Worm (Caenorhabditis elegans) whole organism, young adult: ENCODE results near the gene C27C12.4.

Experiments used
- B0336.3 ChIP-seq: fragments of 200-800 bp; sonication (Bioruptor generic); IDR thresholded peaks from 2 replicates; pipeline ENCODE4 v1.3.6; 2022; ENCODE audit warnings: missing genetic modification characterization, missing compliant biosample characterization
- C06A6.2 ChIP-seq: fragments of 200-800 bp; sonication (Bioruptor generic); conservative IDR thresholded peaks from 2 replicates; pipeline ENCODE4 v1.3.6; 2022; ENCODE audit warnings: missing genetic modification characterization, missing compliant biosample characterization
- C17E4.6 ChIP-seq: fragments of 200-800 bp; sonication (Bioruptor generic); IDR thresholded peaks from 2 replicates; pipeline ENCODE4 v1.3.6; 2022; ENCODE audit warnings: missing genetic modification reagents, missing genetic modification characterization, missing compliant biosample characterization
- F22D6.2 ChIP-seq: sonication (generic microtip); optimal IDR thresholded peaks from 2 replicates; lab custom pipeline; 2016; ENCODE audit warnings: mild to moderate bottlenecking, missing genetic modification characterization, missing compliant biosample characterization
- F33H1.4 ChIP-seq: fragments of 200-800 bp; sonication (Bioruptor generic); IDR thresholded peaks from 2 replicates; pipeline ENCODE4 v1.3.6; 2022; ENCODE audit warnings: missing genetic modification reagents, missing genetic modification characterization, missing compliant biosample characterization
- F39B2.1 ChIP-seq: fragments of 200-800 bp; sonication (Bioruptor generic); IDR thresholded peaks from 2 replicates; pipeline ENCODE4 v1.3.6; 2022; ENCODE audit warnings: missing genetic modification reagents, missing genetic modification characterization, missing compliant biosample characterization
- F52B5.7 ChIP-seq: sonication (generic microtip); optimal IDR thresholded peaks from 2 replicates; lab custom pipeline; 2016; ENCODE audit warnings: mild to moderate bottlenecking, missing genetic modification characterization, missing compliant biosample characterization
- F57C9.4 ChIP-seq: sonication (generic microtip); optimal IDR thresholded peaks from 2 replicates; lab custom pipeline; 2017; ENCODE audit warnings: mild to moderate bottlenecking, missing genetic modification characterization, missing compliant biosample characterization
- K12H6.12 ChIP-seq: fragments of 200-800 bp; sonication (Bioruptor generic); optimal IDR thresholded peaks from 2 replicates; lab custom pipeline; 2018; ENCODE audit warnings: mild to moderate bottlenecking, missing genetic modification characterization, missing compliant biosample characterization
- T07F8.4 ChIP-seq: sonication (generic microtip); optimal IDR thresholded peaks from 2 replicates; lab custom pipeline; 2016; ENCODE audit warnings: mild to moderate bottlenecking, missing genetic modification characterization, moderate library complexity, missing compliant biosample characterization
- T26A5.8 ChIP-seq: sonication (generic microtip); optimal IDR thresholded peaks from 2 replicates; lab custom pipeline; 2016; ENCODE audit warnings: missing genetic modification characterization, missing compliant biosample characterization
- Y56A3A.18 ChIP-seq: fragments of 200-800 bp; sonication (Bioruptor generic); IDR thresholded peaks from 2 replicates; pipeline ENCODE4 v1.3.6; 2022; ENCODE audit warnings: missing genetic modification reagents, missing genetic modification characterization, missing compliant biosample characterization
- ZK185.1 ChIP-seq: sonication (generic microtip); optimal IDR thresholded peaks from 2 replicates; lab custom pipeline; 2016; ENCODE audit warnings: mild to moderate bottlenecking, missing genetic modification characterization, missing compliant biosample characterization; ENCODE audit not compliant: poor library complexity, severe bottlenecking
- ama-1 ChIP-seq, 3 experiments: fragments of 150-350 bp in 1 of 3; sonication (generic microtip) in 2 of 3; optimal IDR thresholded peaks; 2 replicates each; lab custom pipeline; 2014 to 2018; ENCODE audit warnings: missing biosample characterization in 2 of 3, missing genetic modification characterization in 2 of 3, missing genetic modification reagents in 2 of 3
- atf-7 ChIP-seq: sonication (generic microtip); optimal IDR thresholded peaks from 2 replicates; lab custom pipeline; 2017; ENCODE audit warnings: mild to moderate bottlenecking, missing genetic modification characterization, missing compliant biosample characterization
- athp-1 ChIP-seq: sonication (generic microtip); optimal IDR thresholded peaks from 2 replicates; lab custom pipeline; 2017; ENCODE audit warnings: mild to moderate bottlenecking, missing genetic modification characterization, missing compliant biosample characterization
- bed-2 ChIP-seq: fragments of 200-800 bp; sonication (Bioruptor generic); IDR thresholded peaks from 2 replicates; pipeline ENCODE4 v1.3.6; 2022; ENCODE audit warnings: missing genetic modification reagents, missing genetic modification characterization, missing compliant biosample characterization
- cebp-1 ChIP-seq, 2 experiments: fragments of 200-800 bp in 1 of 2; sonication (Bioruptor generic) in 1 of 2; sonication (generic microtip) in 1 of 2; IDR thresholded peaks in 1 of 2; optimal IDR thresholded peaks in 1 of 2; 2 replicates each; pipeline versions ENCODE4 v1.3.6 to Lab custom; 2017 to 2022; ENCODE audit warnings: missing compliant biosample characterization in 2 of 2, missing genetic modification characterization in 2 of 2, mild to moderate bottlenecking in 1 of 2, missing genetic modification reagents in 1 of 2, moderate library complexity in 1 of 2
- ceh-27 ChIP-seq: fragments of 200-800 bp; sonication (Bioruptor generic); optimal IDR thresholded peaks from 2 replicates; lab custom pipeline; 2018; ENCODE audit warnings: mild to moderate bottlenecking, missing genetic modification characterization, moderate library complexity, missing compliant biosample characterization
- dox-1 ChIP-seq: fragments of 200-800 bp; sonication (Bioruptor generic); IDR thresholded peaks from 2 replicates; pipeline ENCODE4 v1.3.6; 2022; ENCODE audit warnings: missing genetic modification reagents, missing genetic modification characterization, missing compliant biosample characterization
- dpl-1 ChIP-seq: fragments of 150-350 bp; optimal IDR thresholded peaks from 2 replicates; lab custom pipeline; 2014; ENCODE audit warnings: missing biosample characterization, missing genetic modification reagents, missing genetic modification characterization
- hlh-12 ChIP-seq: sonication (generic microtip); optimal IDR thresholded peaks from 2 replicates; lab custom pipeline; 2016; ENCODE audit warnings: missing genetic modification characterization, missing compliant biosample characterization
- hmg-1.2 ChIP-seq: fragments of 200-800 bp; sonication (Bioruptor generic); IDR thresholded peaks from 2 replicates; pipeline ENCODE4 v1.3.6; 2022; ENCODE audit warnings: missing genetic modification reagents, missing genetic modification characterization, missing compliant biosample characterization
- hsf-1 ChIP-seq: fragments of 200-800 bp; sonication (Bioruptor generic); IDR thresholded peaks from 2 replicates; pipeline ENCODE4 v1.3.6; 2022; ENCODE audit warnings: missing genetic modification reagents, missing genetic modification characterization, missing compliant biosample characterization
- lin-26 ChIP-seq: fragments of 200-800 bp; sonication (Bioruptor generic); IDR thresholded peaks from 2 replicates; pipeline ENCODE4 v1.3.6; 2022; ENCODE audit warnings: missing genetic modification reagents, missing genetic modification characterization, missing compliant biosample characterization
- lin-35 ChIP-seq, 3 experiments: fragments of 150-350 bp in 2 of 3; sonication (generic microtip) in 1 of 3; optimal IDR thresholded peaks; 2 replicates each; lab custom pipeline; 2014 to 2018; ENCODE audit warnings: missing biosample characterization in 3 of 3, missing genetic modification characterization in 3 of 3, missing genetic modification reagents in 3 of 3
- lir-1 ChIP-seq: fragments of 200-800 bp; sonication (Bioruptor generic); conservative IDR thresholded peaks from 2 replicates; pipeline ENCODE4 v1.3.6; 2022; ENCODE audit warnings: missing genetic modification reagents, missing genetic modification characterization, missing compliant biosample characterization
- madf-10 ChIP-seq: sonication (generic microtip); optimal IDR thresholded peaks from 2 replicates; lab custom pipeline; 2016; ENCODE audit warnings: mild to moderate bottlenecking, missing genetic modification characterization, missing compliant biosample characterization
- mcd-1 ChIP-seq: fragments of 200-800 bp; sonication (Bioruptor generic); IDR thresholded peaks from 2 replicates; pipeline ENCODE4 v1.3.6; 2022; ENCODE audit warnings: missing genetic modification reagents, missing genetic modification characterization, missing compliant biosample characterization
- nfya-2 ChIP-seq: fragments of 200-800 bp; sonication (Bioruptor generic); IDR thresholded peaks from 2 replicates; pipeline ENCODE4 v1.3.6; 2022; ENCODE audit warnings: missing genetic modification reagents, missing genetic modification characterization, missing compliant biosample characterization
- nhr-27 ChIP-seq: fragments of 200-800 bp; sonication (Bioruptor generic); optimal IDR thresholded peaks from 2 replicates; lab custom pipeline; 2018; ENCODE audit warnings: mild to moderate bottlenecking, missing genetic modification characterization, moderate library complexity, missing compliant biosample characterization
- nhr-80 ChIP-seq: sonication (generic microtip); optimal IDR thresholded peaks from 2 replicates; lab custom pipeline; 2016; ENCODE audit warnings: missing genetic modification characterization, missing compliant biosample characterization
- nhr-90 ChIP-seq: sonication (generic microtip); optimal IDR thresholded peaks from 2 replicates; lab custom pipeline; 2016; ENCODE audit warnings: missing genotype, mild to moderate bottlenecking, missing genetic modification characterization, missing compliant biosample characterization
- pbrm-1 ChIP-seq: fragments of 200-800 bp; sonication (Bioruptor generic); IDR thresholded peaks from 2 replicates; pipeline ENCODE4 v1.3.6; 2022; ENCODE audit warnings: missing genetic modification reagents, missing genetic modification characterization, missing compliant biosample characterization
- pha-4 ChIP-seq: fragments of 150-350 bp; sonication (generic microtip); optimal IDR thresholded peaks from 2 replicates; lab custom pipeline; 2014; ENCODE audit warnings: missing biosample characterization, missing genetic modification reagents, missing genetic modification characterization
- rcor-1 ChIP-seq: fragments of 200-800 bp; sonication (Bioruptor generic); IDR thresholded peaks from 2 replicates; pipeline ENCODE4 v1.3.6; 2022; ENCODE audit warnings: missing genetic modification reagents, missing genetic modification characterization, missing compliant biosample characterization
- rec-8 ChIP-seq, 2 experiments: sonication (generic microtip); optimal IDR thresholded peaks; 2 replicates each; lab custom pipeline; 2016; ENCODE audit warnings: mild to moderate bottlenecking in 2 of 2, missing genetic modification characterization in 2 of 2, missing genetic modification reagents in 2 of 2, missing genotype in 2 of 2, missing biosample characterization in 1 of 2, missing compliant biosample characterization in 1 of 2, moderate library complexity in 1 of 2
- sea-2 ChIP-seq: fragments of 200-800 bp; sonication (Bioruptor generic); IDR thresholded peaks from 2 replicates; pipeline ENCODE4 v1.3.6; 2022; ENCODE audit warnings: missing genetic modification characterization, missing compliant biosample characterization
- snpc-1.3 ChIP-seq: sonication (generic microtip); optimal IDR thresholded peaks from 2 replicates; lab custom pipeline; 2017; ENCODE audit warnings: missing genetic modification characterization, mild to moderate bottlenecking, missing compliant biosample characterization, antibody characterized with exemption, moderate library complexity, missing genotype, missing genetic modification reagents; ENCODE audit not compliant: insufficient read depth
- snpc-4 ChIP-seq, 5 experiments: fragments of 150-350 bp in 1 of 5; sonication (generic microtip) in 4 of 5; optimal IDR thresholded peaks; 2 replicates each; lab custom pipeline; 2014 to 2018; ENCODE audit warnings: missing genetic modification characterization in 5 of 5, missing biosample characterization in 3 of 5, antibody characterized with exemption in 2 of 5, mild to moderate bottlenecking in 2 of 5, missing compliant biosample characterization in 2 of 5, missing genotype in 2 of 5, moderate library complexity in 2 of 5, missing genetic modification reagents in 1 of 5
- zfh-2 ChIP-seq: fragments of 200-800 bp; sonication (Bioruptor generic); conservative IDR thresholded peaks from 2 replicates; pipeline ENCODE4 v1.3.6; 2022; ENCODE audit warnings: missing genetic modification reagents, missing genetic modification characterization, missing compliant biosample characterization
- zim-3 ChIP-seq: sonication (generic microtip); optimal IDR thresholded peaks from 2 replicates; lab custom pipeline; 2017; ENCODE audit warnings: mild to moderate bottlenecking, missing genetic modification characterization, moderate library complexity, missing compliant biosample characterization
- ztf-26 ChIP-seq: sonication (generic microtip); optimal IDR thresholded peaks from 2 replicates; lab custom pipeline; 2017; ENCODE audit warnings: missing genetic modification characterization, missing compliant biosample characterization
- ztf-6 ChIP-seq: fragments of 200-800 bp; sonication (Bioruptor generic); IDR thresholded peaks from 2 replicates; pipeline ENCODE4 v1.3.6; 2022; ENCODE audit warnings: missing genetic modification reagents, missing genetic modification characterization, missing compliant biosample characterization

The C27C12.4 gene

ce11 chrX:14831531-14831930 lies 22.4 kb upstream of the C27C12.4 start, which contains the start of gene dpf-2:
TSS of gene dpf-2 (plus strand) at chrX:14831831.
- TF ChIP-seq C17E4.6 (GFP tag; lab: Robert Waterston, UW) (no peak), snpc-4 (GFP tag; optimal IDR thresholded peaks at IDR 0.05; lab: Kevin White, UChicago) (no peak), snpc-4 (tag; optimal IDR thresholded peaks at IDR 0.05; lab: Kevin White, UChicago) (no peak), rcor-1 (no peak), athp-1 (no peak), ztf-6 (no peak), F52B5.7 (no peak), snpc-1.3 (no peak), F39B2.1 (no peak), bed-2 (GFP tag; lab: Robert Waterston, UW) (no peak), T07F8.4 (tag; lab: Kevin White, UChicago) (no peak), ama-1 (optimal IDR thresholded peaks at IDR 0.05; lab: Kevin White, UChicago) (no peak), ama-1 (GFP tag; optimal IDR thresholded peaks at IDR 0.05; lab: Kevin White, UChicago) (no peak), pbrm-1 (no peak), B0336.3 (GFP tag; lab: Robert Waterston, UW) (no peak), sea-2 (GFP tag; lab: Robert Waterston, UW) (no peak)

- no peak for TF ChIP-seq hsf-1 (GFP tag; lab: Robert Waterston, UW)
- TF ChIP-seq nhr-90: no peak
- TF ChIP-seq Y56A3A.18 (GFP tag; lab: Robert Waterston, UW): no peak
- no peak for TF ChIP-seq madf-10 (tag; lab: Kevin White, UChicago)
- no peak for TF ChIP-seq T26A5.8 (tag; lab: Kevin White, UChicago)
- TF ChIP-seq F57C9.4 (tag; lab: Kevin White, UChicago): no peak
- TF ChIP-seq F33H1.4 (GFP tag; lab: Robert Waterston, UW): no peak
- TF ChIP-seq snpc-4 (GFP tag; optimal IDR thresholded peaks at IDR 0.05; lab: Kevin White, UChicago): no peak
- no peak for TF ChIP-seq snpc-4 (tag; optimal IDR thresholded peaks at IDR 0.05; lab: Kevin White, UChicago)
- TF ChIP-seq, all 124 proteins: peak for 0
These were observed 15.5 kb upstream of the C27C12.4 start for ce11 chrX:14838339-14838738.

DNA sequence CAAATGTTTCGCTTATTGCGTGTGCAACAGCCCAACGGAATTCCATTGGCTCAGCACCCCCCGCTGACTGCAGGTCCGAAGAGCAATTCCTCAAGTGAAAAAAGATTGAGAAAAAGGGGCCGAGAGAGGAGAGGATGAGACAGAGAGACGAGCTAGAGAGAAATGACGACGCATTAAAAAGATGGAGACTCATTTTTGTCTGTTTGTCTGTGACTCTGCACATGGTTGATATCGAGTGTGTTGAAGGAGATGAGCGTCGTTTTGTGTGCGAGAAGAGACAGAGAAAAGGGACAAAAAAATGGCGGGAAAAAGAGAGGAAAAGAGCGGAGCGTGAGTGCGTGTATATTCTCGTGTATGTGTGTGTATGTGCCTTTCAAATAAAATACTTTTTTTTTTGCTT lies 12.9 kb upstream of the C27C12.4 start:
- TF ChIP-seq bed-2 (GFP tag; lab: Robert Waterston, UW): peak; percentile 58; the same call in 1 of the 2 replicates
- TF ChIP-seq pbrm-1: no peak; the same call in 1 of the 2 replicates
- TF ChIP-seq ZK185.1 (tag; lab: Kevin White, UChicago): peak; percentile 59
- TF ChIP-seq rcor-1: 0 out of 2 replicates have a peak, but pooled peaks have one; percentile 36
- peak; percentile 82 for TF ChIP-seq hmg-1.2 (GFP tag; lab: Robert Waterston, UW)
- TF ChIP-seq C06A6.2 (GFP tag; lab: Robert Waterston, UW): peak; percentile 52; the same call in 1 of the 2 replicates
- peak; percentile 58 for TF ChIP-seq atf-7
- TF ChIP-seq pha-4 (tag; lab: Kevin White, UChicago): peak; percentile 53
- TF ChIP-seq cebp-1 (GFP tag; IDR thresholded peaks at IDR 0.05; lab: Robert Waterston, UW): no peak
- TF ChIP-seq cebp-1 (tag; optimal IDR thresholded peaks at IDR 0.05; lab: Kevin White, UChicago): peak; percentile 81
- TF ChIP-seq hlh-12 (tag; lab: Kevin White, UChicago): no peak
- peak; percentile 82 for TF ChIP-seq K12H6.12 (tag; lab: Kevin White, UChicago)
- TF ChIP-seq ceh-27: peak; percentile 90
- TF ChIP-seq zfh-2 (GFP tag; lab: Robert Waterston, UW): peak; percentile 96
- TF ChIP-seq mcd-1 (GFP tag; lab: Robert Waterston, UW): peak; percentile 55
- peak; percentile 64; the same call in 1 of the 2 replicates for TF ChIP-seq lin-26 (GFP tag; lab: Robert Waterston, UW)
- no peak for TF ChIP-seq nfya-2 (GFP tag; lab: Robert Waterston, UW)
- peak; percentile 57 for TF ChIP-seq ztf-26 (tag; lab: Kevin White, UChicago)
- TF ChIP-seq rec-8 (tag; optimal IDR thresholded peaks at IDR 0.05; lab: Kevin White, UChicago): no peak
- peak; percentile 72 for TF ChIP-seq B0336.3 (GFP tag; lab: Robert Waterston, UW)
- no peak for TF ChIP-seq zim-3 (tag; lab: Kevin White, UChicago)
- TF ChIP-seq dox-1: peak; percentile 77; the same call in 1 of the 2 replicates
- TF ChIP-seq nhr-80 (tag; lab: Kevin White, UChicago): peak; percentile 74
- no peak for TF ChIP-seq T26A5.8 (tag; lab: Kevin White, UChicago)
- peak in 1 of 3 experiments; percentile 85 for TF ChIP-seq lin-35 (GFP tag; optimal IDR thresholded peaks at IDR 0.05; lab: Kevin White, UChicago)
- TF ChIP-seq lir-1 (GFP tag; lab: Robert Waterston, UW): 0 out of 2 replicates have a peak, but pooled peaks have one; percentile 11
- TF ChIP-seq dpl-1 (GFP tag; lab: Kevin White, UChicago): peak; percentile 19
- no peak for TF ChIP-seq F22D6.2 (tag; lab: Kevin White, UChicago)
- TF ChIP-seq nhr-27 (tag; lab: Kevin White, UChicago): no peak
